Fruit fly (Drosophila melanogaster): Measurements from ENCODE around the gene CG14855.

The CG14855 gene

dm6 chr3R:14754806-14755488 is 41.2 kb upstream of the CG14855 start (continued):
- TF ChIP-seq Usf (GFP tag; optimal IDR thresholded peaks at IDR 0.05) (no peak), Mad (GFP tag; optimal IDR thresholded peaks at IDR 0.05) (no peak), gro (GFP tag; optimal IDR thresholded peaks at IDR 0.05) (no peak), psq (GFP tag; optimal IDR thresholded peaks at IDR 0.05) (no peak), CG12299 (tag; optimal IDR thresholded peaks at IDR 0.05) (no peak), danr (GFP tag; IDR thresholded peaks at IDR 0.05) (no peak), Lhr (GFP tag; optimal IDR thresholded peaks at IDR 0.05) (no peak), en (GFP tag; optimal IDR thresholded peaks at IDR 0.05) (no peak), Hmx (GFP tag; optimal IDR thresholded peaks at IDR 0.05) (no peak), salm (tag; optimal IDR thresholded peaks at IDR 0.05) (no peak), dati (GFP tag; IDR thresholded peaks at IDR 0.05) (no peak), hkb (optimal IDR thresholded peaks at IDR 0.05) (no peak), hkb (GFP tag; IDR thresholded peaks at IDR 0.05) (peak; percentile 66), aop (GFP tag; IDR thresholded peaks at IDR 0.05) (no peak), Side (GFP tag; optimal IDR thresholded peaks at IDR 0.05) (no peak), mirr (GFP tag; optimal IDR thresholded peaks at IDR 0.05) (no peak), Doc2 (GFP tag; IDR thresholded peaks at IDR 0.05) (no peak), dpn (GFP tag; optimal IDR thresholded peaks at IDR 0.05) (peak; percentile 2 to 34), trh (GFP tag; optimal IDR thresholded peaks at IDR 0.05) (no peak), CG11093 (GFP tag; IDR thresholded peaks at IDR 0.05) (0 out of 3 replicates have a peak, but pooled peaks have one; percentile 28), Max (GFP tag; optimal IDR thresholded peaks at IDR 0.05) (no peak), CG3726 (GFP tag; IDR thresholded peaks at IDR 0.05) (no peak), CG2889 (GFP tag; IDR thresholded peaks at IDR 0.05) (0 out of 3 replicates have a peak, but pooled peaks have one; percentile 32), NFAT (GFP tag; IDR thresholded peaks at IDR 0.05) (no peak; the same call in 1 of the 2 replicates), gsb (GFP tag; IDR thresholded peaks at IDR 0.05) (no peak), CG3065 (GFP tag; optimal IDR thresholded peaks at IDR 0.05) (no peak), ab (GFP tag; optimal IDR thresholded peaks at IDR 0.05) (no peak), Dip3 (GFP tag; optimal IDR thresholded peaks at IDR 0.05) (no peak), phol (tag; optimal IDR thresholded peaks at IDR 0.05) (peak; percentile 27), CG8359 (GFP tag; optimal IDR thresholded peaks at IDR 0.05; ENCODE audit: borderline replicate concordance) (no peak), CG30020 (tag; optimal IDR thresholded peaks at IDR 0.05) (no peak), Awh (GFP tag; IDR thresholded peaks at IDR 0.05) (no peak), CG33557 (GFP tag; optimal IDR thresholded peaks at IDR 0.05) (no peak), CG17385 (GFP tag; optimal IDR thresholded peaks at IDR 0.05) (peak; percentile 8), Hand (GFP tag; optimal IDR thresholded peaks at IDR 0.05) (no peak), zen (tag; optimal IDR thresholded peaks at IDR 0.05) (no peak), Sox102F (GFP tag; optimal IDR thresholded peaks at IDR 0.05) (peak; percentile 47), CG3281 (GFP tag; optimal IDR thresholded peaks at IDR 0.05) (peak; percentile 6), lmd (GFP tag; IDR thresholded peaks at IDR 0.05) (no peak), CG8924 (tag; optimal IDR thresholded peaks at IDR 0.05) (peak; percentile 17), CG2202 (tag; optimal IDR thresholded peaks at IDR 0.05) (no peak), sisA (GFP tag; IDR thresholded peaks at IDR 0.05) (no peak; the same call in 1 of the 2 replicates), crp (GFP tag; optimal IDR thresholded peaks at IDR 0.05) (no peak), Kr (GFP tag; optimal IDR thresholded peaks at IDR 0.05) (no peak), cas (GFP tag; IDR thresholded peaks at IDR 0.05) (0 out of 2 replicates have a peak, but pooled peaks have one; percentile 33), CG32767 (GFP tag; IDR thresholded peaks at IDR 0.05) (no peak), Hsf (GFP tag; optimal IDR thresholded peaks at IDR 0.05) (no peak), CG2875 (GFP tag; optimal IDR thresholded peaks at IDR 0.05) (no peak), CG16863 (GFP tag; optimal IDR thresholded peaks at IDR 0.05) (no peak), vfl (GFP tag; optimal IDR thresholded peaks at IDR 0.05) (no peak), stc (GFP tag; IDR thresholded peaks at IDR 0.05) (no peak)
